Worm (Caenorhabditis elegans) whole organism, L3 larva: ENCODE data around the gene ucp-4.

Source experiments
- ama-1 ChIP-seq: fragments of 150-350 bp; optimal IDR thresholded peaks from 2 replicates; lab custom pipeline; 2018
- ceh-16 ChIP-seq: sonication (generic microtip); optimal IDR thresholded peaks from 2 replicates; lab custom pipeline; 2017; ENCODE audit warnings: missing biosample characterization, missing genetic modification characterization
- nhr-12 ChIP-seq: fragments of 150-350 bp; optimal IDR thresholded peaks from 2 replicates; lab custom pipeline; 2014; ENCODE audit warnings: missing biosample characterization, missing genetic modification characterization
- nhr-25 ChIP-seq: sonication (generic microtip); optimal IDR thresholded peaks from 2 replicates; lab custom pipeline; 2017; ENCODE audit warnings: missing biosample characterization, missing genetic modification characterization
- skn-1 ChIP-seq: fragments of 150-350 bp; optimal IDR thresholded peaks from 2 replicates; lab custom pipeline; 2014; ENCODE audit warnings: missing biosample characterization, missing genetic modification characterization

- TF ChIP-seq ceh-16 (no peak), ama-1 (no peak), nhr-25 (no peak), skn-1 (tag; lab: Kevin White, UChicago) (no peak), nhr-12 (tag; lab: Kevin White, UChicago) (no peak)
Observed at ce11 chrV:9375378-9375777, 41.3 kb downstream of the ucp-4 start, which contains the start of gene E02C12.9.
